Worm (Caenorhabditis elegans): ENCODE measurements around the gene nhr-9.
A peak's percentile ranks its signal among the peaks of the same experiment; 100 is the strongest.

nhr-9 gene

ce11 chrIII:7087691-7088323, 7.5 kb upstream of the nhr-9 start, which contains the start of gene fubl-2 (continued):
- TF ChIP-seq ceh-58 (GFP tag; IDR thresholded peaks at IDR 0.05) (no peak), hmg-1.2 (GFP tag; IDR thresholded peaks at IDR 0.05) (no peak; the same call in 1 of the 2 replicates), ceh-91 (GFP tag; IDR thresholded peaks at IDR 0.05) (peak; percentile 26; the same call in 1 of the 2 replicates), madf-8 (GFP tag; conservative IDR thresholded peaks at IDR 0.05) (no peak), zfh-2 (GFP tag; conservative IDR thresholded peaks at IDR 0.05) (no peak)

- no peak for TF ChIP-seq ZK185.1 (tag; optimal IDR thresholded peaks at IDR 0.05; ENCODE audit: poor library complexity, severe bottlenecking)
- no peak for TF ChIP-seq ama-1 (optimal IDR thresholded peaks at IDR 0.05)
- no peak for TF ChIP-seq ama-1 (GFP tag; optimal IDR thresholded peaks at IDR 0.05)
- no peak for TF ChIP-seq mcd-1 (GFP tag; IDR thresholded peaks at IDR 0.05)
- no peak for TF ChIP-seq unc-62 (GFP tag; optimal IDR thresholded peaks at IDR 0.05)
- TF ChIP-seq ztf-18 (tag; optimal IDR thresholded peaks at IDR 0.05): no peak
- no peak for TF ChIP-seq Y56A3A.18 (GFP tag; IDR thresholded peaks at IDR 0.05)
- TF ChIP-seq aptf-2 (GFP tag; conservative IDR thresholded peaks at IDR 0.05): no peak
- TF ChIP-seq ztf-26 (tag; optimal IDR thresholded peaks at IDR 0.05): no peak
- TF ChIP-seq cebp-1 (GFP tag; IDR thresholded peaks at IDR 0.05): no peak
- no peak for TF ChIP-seq cebp-1 (tag; optimal IDR thresholded peaks at IDR 0.05)
- no peak for TF ChIP-seq attf-6 (GFP tag; IDR thresholded peaks at IDR 0.05)
- no peak for TF ChIP-seq ceh-27 (GFP tag; optimal IDR thresholded peaks at IDR 0.05)
- no peak for TF ChIP-seq hlh-12 (tag; optimal IDR thresholded peaks at IDR 0.05)
- TF ChIP-seq athp-1 (tag; optimal IDR thresholded peaks at IDR 0.05): no peak
- no peak for TF ChIP-seq nhr-80 (tag; optimal IDR thresholded peaks at IDR 0.05)
- TF ChIP-seq Y67H2A.10 (GFP tag; conservative IDR thresholded peaks at IDR 0.05): no peak
- TF ChIP-seq ztf-28 (GFP tag; IDR thresholded peaks at IDR 0.05): no peak
- TF ChIP-seq egl-18 (GFP tag; IDR thresholded peaks at IDR 0.05): no peak
These were observed 4.7 kb upstream of the nhr-9 start, which contains the start of gene ZK418.10 for ce11 chrIII:7090545-7090944. Gene ZK418.10, minus strand, starts transcription at chrIII:7090692.

- TF ChIP-seq T26A5.8 (tag; optimal IDR thresholded peaks at IDR 0.05) (no peak), hlh-12 (tag; optimal IDR thresholded peaks at IDR 0.05) (no peak), lin-35 (GFP tag; optimal IDR thresholded peaks at IDR 0.05) (no peak), mcd-1 (GFP tag; IDR thresholded peaks at IDR 0.05) (no peak), B0336.3 (GFP tag; IDR thresholded peaks at IDR 0.05) (no peak), attf-3 (GFP tag; conservative IDR thresholded peaks at IDR 0.05) (no peak), aptf-3 (GFP tag; IDR thresholded peaks at IDR 0.05) (no peak), ztf-25 (GFP tag; IDR thresholded peaks at IDR 0.05) (no peak), zim-3 (tag; optimal IDR thresholded peaks at IDR 0.05) (no peak), sdz-38 (tag; optimal IDR thresholded peaks at IDR 0.05) (no peak), ztf-22 (GFP tag; optimal IDR thresholded peaks at IDR 0.05) (no peak), dpff-1 (tag; optimal IDR thresholded peaks at IDR 0.05) (no peak), nhr-27 (tag; optimal IDR thresholded peaks at IDR 0.05) (no peak), nhr-120 (GFP tag; IDR thresholded peaks at IDR 0.05) (no peak), B0019.2 (GFP tag; conservative IDR thresholded peaks at IDR 0.05) (no peak), zfh-2 (GFP tag; conservative IDR thresholded peaks at IDR 0.05) (no peak), lsl-1 (GFP tag; optimal IDR thresholded peaks at IDR 0.05) (no peak), snpc-1.3 (tag; optimal IDR thresholded peaks at IDR 0.05; ENCODE audit: insufficient read depth) (no peak), ztf-28 (GFP tag; IDR thresholded peaks at IDR 0.05) (no peak), somi-1 (GFP tag; optimal IDR thresholded peaks at IDR 0.05) (no peak)
These were observed 4.2 kb upstream of the nhr-9 start, which contains the start of gene ZK418.2 for ce11 chrIII:7091042-7091441. Gene ZK418.2, plus strand, starts transcription at chrIII:7091342.
